Fruit fly (Drosophila melanogaster) whole organism, embryonic: Measurements from ENCODE around the gene CG13716.

Experiments used
- Ada2b ChIP-seq: fragments of 200-800 bp; sonication (Bioruptor generic); IDR thresholded peaks from 2 replicates; pipeline ENCODE4 v1.3.6; 2022; ENCODE audit warnings: missing biosample characterization, missing genetic modification characterization
- Atf3 ChIP-seq: fragments of 200-800 bp; sonication (Bioruptor generic); optimal IDR thresholded peaks from 3 replicates; lab custom pipeline; 2016; ENCODE audit warnings: missing biosample characterization, missing genetic modification characterization
- Atf6 ChIP-seq: fragments of 200-800 bp; sonication (Bioruptor generic); IDR thresholded peaks from 2 replicates; pipeline ENCODE4 v1.3.6; 2022; ENCODE audit warnings: missing biosample characterization, missing genetic modification characterization
- Awh ChIP-seq: fragments of 200-800 bp; sonication (Bioruptor generic); IDR thresholded peaks from 2 replicates; pipeline ENCODE4, ENCODE4 v1.3.6; 2022; ENCODE audit warnings: missing biosample characterization, missing genetic modification characterization
- Bgb ChIP-seq: fragments of 200-800 bp; sonication (Bioruptor generic); IDR thresholded peaks from 2 replicates; pipeline ENCODE4 v1.3.6; 2022; ENCODE audit warnings: missing biosample characterization, missing genetic modification characterization; ENCODE audit not compliant: partially characterized antibody
- BtbVII ChIP-seq: fragments of 200-800 bp; sonication (Bioruptor generic); optimal IDR thresholded peaks from 3 replicates; lab custom pipeline; 2017; ENCODE audit warnings: missing biosample characterization, mild to moderate bottlenecking, missing genetic modification characterization
- CG10366 ChIP-seq: fragments of 200-800 bp; sonication (Bioruptor generic); IDR thresholded peaks from 2 replicates; pipeline ENCODE4 v1.3.6; 2022; ENCODE audit warnings: missing biosample characterization, missing genetic modification characterization
- CG10654 ChIP-seq: fragments of 200-800 bp; sonication (Bioruptor generic); optimal IDR thresholded peaks from 2 replicates; lab custom pipeline; 2016; ENCODE audit warnings: missing biosample characterization, missing genetic modification characterization
- CG11247 ChIP-seq: fragments of 200-800 bp; sonication (Bioruptor generic); IDR thresholded peaks from 2 replicates; pipeline ENCODE4 v1.3.6; 2022; ENCODE audit warnings: missing biosample characterization, missing genetic modification characterization
- CG11456 ChIP-seq: fragments of 200-800 bp; sonication (Bioruptor generic); IDR thresholded peaks from 3 replicates; pipeline ENCODE4 v1.3.6; 2022; ENCODE audit warnings: missing biosample characterization, missing genetic modification characterization
- CG12104 ChIP-seq: fragments of 200-800 bp; sonication (Bioruptor generic); optimal IDR thresholded peaks from 3 replicates; lab custom pipeline; 2016; ENCODE audit warnings: missing biosample characterization, missing genetic modification characterization
- CG12659 ChIP-seq: fragments of 200-800 bp; sonication (Bioruptor generic); optimal IDR thresholded peaks from 3 replicates; lab custom pipeline; 2017; ENCODE audit warnings: mild to moderate bottlenecking, missing biosample characterization, missing genetic modification reagents, missing genetic modification characterization
- CG12942 ChIP-seq: fragments of 200-800 bp; sonication (Bioruptor generic); optimal IDR thresholded peaks from 3 replicates; lab custom pipeline; 2016; ENCODE audit warnings: missing biosample characterization, missing genetic modification characterization
- CG15514 ChIP-seq: fragments of 200-800 bp; sonication (Bioruptor generic); optimal IDR thresholded peaks from 3 replicates; lab custom pipeline; 2017; ENCODE audit warnings: missing biosample characterization, missing genetic modification characterization, mild to moderate bottlenecking, moderate library complexity, missing genetic modification reagents
- CG16779 ChIP-seq: fragments of 200-800 bp; sonication (Bioruptor generic); IDR thresholded peaks from 2 replicates; pipeline ENCODE4 v1.3.6; 2022; ENCODE audit warnings: missing biosample characterization, missing genetic modification characterization
- CG17361 ChIP-seq: fragments of 200-800 bp; sonication (Bioruptor generic); IDR thresholded peaks from 3 replicates; pipeline ENCODE4 v1.3.6; 2022; ENCODE audit warnings: missing biosample characterization, missing genetic modification characterization
- CG2889 ChIP-seq: fragments of 200-800 bp; sonication (Bioruptor generic); IDR thresholded peaks from 3 replicates; pipeline ENCODE4 v1.3.6; 2022; ENCODE audit warnings: missing biosample characterization, missing genetic modification characterization
- CG31365 ChIP-seq: fragments of 200-800 bp; sonication (Bioruptor generic); optimal IDR thresholded peaks from 2 replicates; lab custom pipeline; 2018; ENCODE audit warnings: missing biosample characterization, mild to moderate bottlenecking, missing genetic modification characterization
- CG33557 ChIP-seq: fragments of 200-800 bp; sonication (Bioruptor generic); optimal IDR thresholded peaks from 2 replicates; lab custom pipeline; 2019; ENCODE audit warnings: missing biosample characterization, mild to moderate bottlenecking, missing genetic modification characterization, moderate library complexity
- CG3407 ChIP-seq: fragments of 200-800 bp; sonication (Bioruptor generic); optimal IDR thresholded peaks from 2 replicates; lab custom pipeline; 2018; ENCODE audit warnings: missing biosample characterization, mild to moderate bottlenecking, missing genetic modification characterization
- CG3847 ChIP-seq: fragments of 200-800 bp; sonication (Bioruptor generic); IDR thresholded peaks from 2 replicates; pipeline ENCODE4 v1.3.6; 2022; ENCODE audit warnings: missing biosample characterization, missing genetic modification characterization
- CG4404 ChIP-seq: fragments of 200-800 bp; sonication (Bioruptor generic); IDR thresholded peaks from 2 replicates; pipeline ENCODE4 v1.3.6; 2022; ENCODE audit warnings: missing biosample characterization, missing genetic modification characterization
- CG4820 ChIP-seq: fragments of 200-800 bp; sonication (Bioruptor generic); optimal IDR thresholded peaks from 3 replicates; lab custom pipeline; 2016; ENCODE audit warnings: missing biosample characterization, missing genetic modification characterization
- CG5245 ChIP-seq: fragments of 200-800 bp; sonication (Bioruptor generic); optimal IDR thresholded peaks from 3 replicates; lab custom pipeline; 2016; ENCODE audit warnings: missing biosample characterization, missing genetic modification characterization
- CG5953 ChIP-seq: fragments of 200-800 bp; sonication (Bioruptor generic); IDR thresholded peaks from 2 replicates; pipeline ENCODE4 v1.3.6; 2022; ENCODE audit warnings: missing biosample characterization, missing genetic modification characterization
- CG6654 ChIP-seq: fragments of 200-800 bp; sonication (Bioruptor generic); optimal IDR thresholded peaks from 2 replicates; lab custom pipeline; 2017; ENCODE audit warnings: missing biosample characterization, mild to moderate bottlenecking, missing genetic modification characterization
- CG6813 ChIP-seq: fragments of 200-800 bp; sonication (Bioruptor generic); optimal IDR thresholded peaks from 2 replicates; lab custom pipeline; 2017; ENCODE audit warnings: missing biosample characterization, missing genetic modification characterization, mild to moderate bottlenecking, moderate library complexity, missing genetic modification reagents
- CG8388 ChIP-seq: fragments of 200-800 bp; sonication (Bioruptor generic); optimal IDR thresholded peaks from 2 replicates; lab custom pipeline; 2019; ENCODE audit warnings: missing biosample characterization, mild to moderate bottlenecking, missing genetic modification characterization, moderate library complexity
- Nf-YA ChIP-seq: fragments of 200-800 bp; sonication (Bioruptor generic); IDR thresholded peaks from 2 replicates; pipeline ENCODE4 v1.3.6; 2022; ENCODE audit warnings: missing biosample characterization, missing genetic modification characterization
- Poxn ChIP-seq: fragments of 200-800 bp; sonication (Bioruptor generic); IDR thresholded peaks from 2 replicates; pipeline ENCODE4 v1.3.6; 2022; ENCODE audit warnings: missing biosample characterization, missing genetic modification characterization
- Ptx1 ChIP-seq: fragments of 200-800 bp; sonication (Bioruptor generic); IDR thresholded peaks from 2 replicates; pipeline ENCODE4 v1.3.6; 2022; ENCODE audit warnings: missing biosample characterization, missing genetic modification characterization
- Ssrp ChIP-seq: fragments of 200-800 bp; sonication (Bioruptor generic); optimal IDR thresholded peaks from 2 replicates; lab custom pipeline; 2018; ENCODE audit warnings: missing biosample characterization, mild to moderate bottlenecking, missing genetic modification characterization, moderate library complexity
- Stat92E ChIP-seq, 3 experiments: fragments of >200 bp in 2 of 3; fragments of 200-800 bp in 1 of 3; sonication (Bioruptor generic) in 1 of 3; optimal IDR thresholded peaks; 2 replicates each; lab custom pipeline; 2017 to 2019; ENCODE audit warnings: missing biosample characterization in 3 of 3, missing genetic modification characterization in 3 of 3, mild to moderate bottlenecking in 1 of 3, moderate library complexity in 1 of 3
- Vsx1 ChIP-seq: fragments of 200-800 bp; sonication (Bioruptor generic); optimal IDR thresholded peaks from 2 replicates; lab custom pipeline; 2017; ENCODE audit warnings: missing biosample characterization, mild to moderate bottlenecking, missing genetic modification characterization, missing genetic modification reagents
- abd-A ChIP-seq: fragments of 200-800 bp; sonication (Bioruptor generic); optimal IDR thresholded peaks from 3 replicates; lab custom pipeline; 2019; ENCODE audit warnings: missing biosample characterization, mild to moderate bottlenecking, missing genetic modification characterization, moderate library complexity
- bab2 ChIP-seq: fragments of 200-800 bp; sonication (Bioruptor generic); optimal IDR thresholded peaks from 2 replicates; lab custom pipeline; 2016; ENCODE audit warnings: missing biosample characterization, missing genetic modification characterization
- bigmax ChIP-seq: fragments of 200-800 bp; sonication (Bioruptor generic); optimal IDR thresholded peaks from 2 replicates; lab custom pipeline; 2018; ENCODE audit warnings: missing biosample characterization, mild to moderate bottlenecking, missing genetic modification characterization
- bsh ChIP-seq, 2 experiments: fragments of 200-800 bp; sonication (Bioruptor generic); optimal IDR thresholded peaks; 2 replicates each; lab custom pipeline; 2017 to 2018; ENCODE audit warnings: mild to moderate bottlenecking in 2 of 2, missing biosample characterization in 2 of 2, missing genetic modification characterization in 2 of 2, moderate library complexity in 1 of 2
- disco-r ChIP-seq: fragments of 200-800 bp; sonication (Bioruptor generic); optimal IDR thresholded peaks from 2 replicates; lab custom pipeline; 2016; ENCODE audit warnings: missing biosample characterization, missing genetic modification characterization
- dm ChIP-seq: fragments of 200-800 bp; sonication (Bioruptor generic); optimal IDR thresholded peaks from 3 replicates; lab custom pipeline; 2016; ENCODE audit warnings: missing biosample characterization, missing genetic modification characterization
- dmrt99B ChIP-seq: fragments of 200-800 bp; sonication (Bioruptor generic); optimal IDR thresholded peaks from 2 replicates; lab custom pipeline; 2018; ENCODE audit warnings: missing biosample characterization, mild to moderate bottlenecking, missing genetic modification characterization, moderate library complexity
- insv ChIP-seq, 2 experiments: fragments of 200-800 bp; sonication (Bioruptor generic); optimal IDR thresholded peaks; 3 replicates each; lab custom pipeline; 2016 to 2018; ENCODE audit warnings: missing biosample characterization in 2 of 2, missing genetic modification characterization in 2 of 2
- jing ChIP-seq: fragments of 200-800 bp; sonication (Bioruptor generic); optimal IDR thresholded peaks from 2 replicates; lab custom pipeline; 2018; ENCODE audit warnings: missing biosample characterization, mild to moderate bottlenecking, missing genetic modification characterization
- luna ChIP-seq: fragments of 200-800 bp; sonication (Bioruptor generic); optimal IDR thresholded peaks from 2 replicates; lab custom pipeline; 2016; ENCODE audit warnings: missing biosample characterization, missing genetic modification characterization
- ro ChIP-seq: fragments of 200-800 bp; sonication (Bioruptor generic); IDR thresholded peaks from 2 replicates; pipeline ENCODE4 v1.3.6; 2022; ENCODE audit warnings: missing biosample characterization, missing genetic modification characterization
- sens ChIP-seq: fragments of 200-800 bp; sonication (Bioruptor generic); peaks from one replicate; lab custom pipeline; 2016; ENCODE audit warnings: missing biosample characterization, missing genetic modification characterization
- sna ChIP-seq: fragments of 200-800 bp; sonication (Bioruptor generic); IDR thresholded peaks from 2 replicates; pipeline ENCODE4 v1.3.6; 2022; ENCODE audit warnings: missing biosample characterization, missing genetic modification characterization; ENCODE audit not compliant: partially characterized antibody
- tgo ChIP-seq: fragments of 200-800 bp; sonication (Bioruptor generic); IDR thresholded peaks from 3 replicates; pipeline ENCODE4 v1.3.6; 2022; ENCODE audit warnings: missing biosample characterization, missing genetic modification characterization
- unpg ChIP-seq: fragments of 200-800 bp; sonication (Bioruptor generic); optimal IDR thresholded peaks from 3 replicates; lab custom pipeline; 2018; ENCODE audit warnings: missing biosample characterization, mild to moderate bottlenecking, missing genetic modification characterization, moderate library complexity
- wdn ChIP-seq: fragments of 200-800 bp; sonication (Bioruptor generic); IDR thresholded peaks from 2 replicates; pipeline ENCODE4 v1.3.6; 2022; ENCODE audit warnings: missing biosample characterization, missing genetic modification characterization
- z ChIP-seq: fragments of 200-800 bp; sonication (Bioruptor generic); IDR thresholded peaks from 3 replicates; pipeline ENCODE4 v1.3.6; 2022; ENCODE audit warnings: missing biosample characterization, missing genetic modification characterization

CG13716 gene

dm6 chr3L:4611311-4611710 lies 23.3 kb downstream of the CG13716 start (continued):
- TF ChIP-seq Stat92E (GFP tag; optimal IDR thresholded peaks at IDR 0.05; lab: Kevin White, UChicago) (peak in 1 of 3 experiments; percentile 42), ro (GFP tag; lab: Robert Waterston, UW) (no peak), CG4820 (GFP tag; lab: Kevin White, UChicago) (peak; percentile 80), tgo (GFP tag; lab: Robert Waterston, UW) (peak; percentile 66), CG12659 (GFP tag; lab: Kevin White, UChicago) (peak; percentile 18), Ssrp (tag; lab: Kevin White, UChicago) (peak; percentile 67), Awh (GFP tag; lab: Robert Waterston, UW) (peak; percentile 80), CG17361 (GFP tag; lab: Robert Waterston, UW) (peak; percentile 73; the same call in 2 of the 3 replicates), CG5245 (GFP tag; lab: Kevin White, UChicago) (peak; percentile 72), CG11247 (peak; percentile 55), bsh (GFP tag; optimal IDR thresholded peaks at IDR 0.05; lab: Kevin White, UChicago) (peak; percentile 58 to 89), CG10366 (GFP tag; lab: Robert Waterston, UW) (peak; percentile 77), CG5953 (GFP tag; lab: Robert Waterston, UW) (peak; percentile 50; the same call in 1 of the 2 replicates), CG31365 (tag; lab: Kevin White, UChicago) (peak; percentile 8), Ada2b (GFP tag; lab: Robert Waterston, UW) (peak; percentile 71), CG3847 (GFP tag; lab: Robert Waterston, UW) (no peak), CG6813 (GFP tag; lab: Kevin White, UChicago) (peak; percentile 42), CG3407 (GFP tag; lab: Kevin White, UChicago) (peak; percentile 73), CG33557 (GFP tag; lab: Kevin White, UChicago) (peak; percentile 31), CG12942 (GFP tag; lab: Kevin White, UChicago) (peak; percentile 31), CG15514 (GFP tag; lab: Kevin White, UChicago) (peak; percentile 10), abd-A (tag; lab: Kevin White, UChicago) (no peak), wdn (GFP tag; lab: Robert Waterston, UW) (0 out of 2 replicates have a peak, but pooled peaks have one; percentile 24), Atf6 (GFP tag; lab: Robert Waterston, UW) (peak; percentile 49; the same call in 1 of the 2 replicates), dm (GFP tag; lab: Kevin White, UChicago) (peak; percentile 46), disco-r (GFP tag; lab: Kevin White, UChicago) (peak; percentile 40), CG12104 (GFP tag; lab: Kevin White, UChicago) (peak; percentile 12), BtbVII (GFP tag; lab: Kevin White, UChicago) (peak; percentile 13), sens (peak; percentile 98), luna (GFP tag; lab: Kevin White, UChicago) (no peak), unpg (peak; percentile 79), jing (peak; percentile 54), Atf3 (GFP tag; lab: Kevin White, UChicago) (peak; percentile 70), bab2 (peak; percentile 71), Poxn (GFP tag; lab: Robert Waterston, UW) (no peak), dmrt99B (tag; lab: Kevin White, UChicago) (peak; percentile 73), Ptx1 (GFP tag; lab: Robert Waterston, UW) (peak; percentile 79), CG16779 (GFP tag; lab: Robert Waterston, UW) (peak; percentile 59; the same call in 1 of the 2 replicates), bigmax (GFP tag; lab: Kevin White, UChicago) (no peak), CG11456 (GFP tag; lab: Robert Waterston, UW) (peak; percentile 82), z (GFP tag; lab: Robert Waterston, UW) (0 out of 3 replicates have a peak, but pooled peaks have one; percentile 35), CG8388 (GFP tag; lab: Kevin White, UChicago) (peak; percentile 79), insv (GFP tag; optimal IDR thresholded peaks at IDR 0.05; lab: Kevin White, UChicago) (no peak), CG10654 (peak; percentile 57), Nf-YA (GFP tag; lab: Robert Waterston, UW) (peak; percentile 67), Bgb (GFP tag; lab: Robert Waterston, UW) (no peak), sna (GFP tag; lab: Robert Waterston, UW) (no peak), CG6654 (GFP tag; lab: Kevin White, UChicago) (peak; percentile 54), CG2889 (GFP tag; lab: Robert Waterston, UW) (peak; percentile 73; the same call in 2 of the 3 replicates), CG4404 (GFP tag; lab: Robert Waterston, UW) (peak; percentile 73), Vsx1 (GFP tag; lab: Kevin White, UChicago) (peak; percentile 45)
